Fruit fly (Drosophila melanogaster) whole organism, adult: ENCODE results near the gene RluA-2.

Experiments
- CG11617 ChIP-seq: fragments of 200-800 bp; sonication (Bioruptor generic); optimal IDR thresholded peaks from 2 replicates; lab custom pipeline; 2017; ENCODE audit warnings: mild to moderate bottlenecking, missing biosample characterization, missing genetic modification reagents, missing genetic modification characterization
- CG33017 ChIP-seq: fragments of 200-800 bp; sonication (Bioruptor generic); optimal IDR thresholded peaks from 2 replicates; lab custom pipeline; 2018; ENCODE audit warnings: missing biosample characterization, mild to moderate bottlenecking, missing genetic modification characterization, moderate library complexity
- cnc ChIP-seq, 2 experiments: fragments of >200 bp; optimal IDR thresholded peaks; 2 replicates each; lab custom pipeline; 2017

dm6 chr2L:10474268-10474678 is 2.6 kb upstream of the RluA-2 start, which contains the start of gene RluA-1:
- TF ChIP-seq CG11617 (GFP tag; lab: Kevin White, UChicago) (peak; percentile 66), cnc (optimal IDR thresholded peaks at IDR 0.05; lab: Kevin White, UChicago) (no peak), CG33017 (tag; lab: Kevin White, UChicago) (peak; percentile 90)
